Fruit fly (Drosophila melanogaster): ENCODE measurements around the gene beta-PheRS.

beta-PheRS gene

dm6 chr3R:24203426-24203825, 49.1 kb downstream of the beta-PheRS start (continued):
- TF ChIP-seq CG17912 (GFP tag; optimal IDR thresholded peaks at IDR 0.05): no peak
- TF ChIP-seq CG14050 (GFP tag; IDR thresholded peaks at IDR 0.05): no peak
- TF ChIP-seq cato (GFP tag; optimal IDR thresholded peaks at IDR 0.05; ENCODE audit: borderline replicate concordance): no peak
- TF ChIP-seq CG34422 (GFP tag; IDR thresholded peaks at IDR 0.05): no peak
- no peak for TF ChIP-seq CG14014 (GFP tag; IDR thresholded peaks at IDR 0.05)
- peak; percentile 31 for TF ChIP-seq CG17359 (tag; optimal IDR thresholded peaks at IDR 0.05)
- peak; percentile 67 for TF ChIP-seq sens (GFP tag)
- TF ChIP-seq gcm2 (GFP tag; optimal IDR thresholded peaks at IDR 0.05): no peak
- peak; percentile 38; the same call in 1 of the 2 replicates for TF ChIP-seq vvl (GFP tag; IDR thresholded peaks at IDR 0.05)
- TF ChIP-seq Opbp (GFP tag; IDR thresholded peaks at IDR 0.05; ENCODE audit: partially characterized antibody): no peak
- no peak for TF ChIP-seq maf-S (GFP tag; optimal IDR thresholded peaks at IDR 0.05)
- TF ChIP-seq CG6175 (GFP tag; IDR thresholded peaks at IDR 0.05): no peak
- TF ChIP-seq CG12769 (tag; optimal IDR thresholded peaks at IDR 0.05): no peak
- no peak for TF ChIP-seq lov (optimal IDR thresholded peaks at IDR 0.05)
- no peak for TF ChIP-seq lov (GFP tag; IDR thresholded peaks at IDR 0.05)
- TF ChIP-seq croc (GFP tag; conservative IDR thresholded peaks at IDR 0.05): no peak
- no peak for TF ChIP-seq CG17612 (GFP tag; IDR thresholded peaks at IDR 0.05)
- no peak for TF ChIP-seq kay (GFP tag; optimal IDR thresholded peaks at IDR 0.05)

- peak; percentile 11 for TF ChIP-seq Ets65A (GFP tag)
- TF ChIP-seq vvl (GFP tag; IDR thresholded peaks at IDR 0.05): peak; percentile 20; the same call in 1 of the 2 replicates
- TF ChIP-seq Drgx (GFP tag; IDR thresholded peaks at IDR 0.05): no peak
- no peak for TF ChIP-seq Myb (GFP tag; optimal IDR thresholded peaks at IDR 0.05)
- no peak for TF ChIP-seq D19A (tag; optimal IDR thresholded peaks at IDR 0.05)
- TF ChIP-seq Blimp-1 (GFP tag; optimal IDR thresholded peaks at IDR 0.05): peak; percentile 89
Measured at dm6 chr3R:24202723-24203122, 49.8 kb downstream of the beta-PheRS start.

All from whole organism, embryonic.